Fruit fly (Drosophila melanogaster): Measurements from ENCODE around the gene emb.

DNA sequence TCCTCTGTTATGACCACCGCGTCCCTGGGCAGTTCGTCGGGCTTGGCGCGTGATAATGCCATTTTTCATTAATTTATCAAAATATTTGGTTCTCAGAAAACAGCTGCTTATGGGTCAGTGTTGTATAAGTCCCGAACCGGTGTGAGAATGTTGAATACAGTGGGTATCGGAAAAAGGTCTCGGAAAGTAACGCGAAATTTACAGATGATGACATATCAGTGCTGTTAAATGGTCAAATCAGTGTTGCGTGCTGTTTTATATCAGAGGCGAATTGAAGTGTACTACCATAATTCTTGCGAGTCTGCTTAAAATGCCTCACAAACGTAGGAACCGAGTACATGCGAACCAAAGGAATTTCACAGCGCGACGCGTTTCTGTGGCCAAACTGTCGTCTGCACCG, 20.7 kb upstream of the emb start, which contains the start of the genes CG13392 and Rcd4:
- no peak for TF ChIP-seq pan (optimal IDR thresholded peaks at IDR 0.05)
- no peak for TF ChIP-seq psq (optimal IDR thresholded peaks at IDR 0.05)
- TF ChIP-seq CG8478 (optimal IDR thresholded peaks at IDR 0.05), result no peak
- no peak for TF ChIP-seq EcR (GFP tag; optimal IDR thresholded peaks at IDR 0.05)
- no peak for TF ChIP-seq usp (GFP tag; optimal IDR thresholded peaks at IDR 0.05)

Data from whole organism.